Worm (Caenorhabditis elegans) whole organism, late embryonic: ENCODE results near the gene Y45G5AM.3.

Experiments used
- F13H6.1 ChIP-seq: sonication (generic microtip); optimal IDR thresholded peaks from 2 replicates; lab custom pipeline; 2016; ENCODE audit warnings: missing genetic modification characterization, missing compliant biosample characterization
- K02D7.2 ChIP-seq: sonication (generic microtip); optimal IDR thresholded peaks from 2 replicates; lab custom pipeline; 2017; ENCODE audit warnings: mild to moderate bottlenecking, missing genetic modification characterization, missing compliant biosample characterization
- T23F11.4 ChIP-seq: fragments of 200-800 bp; sonication (Bioruptor generic); optimal IDR thresholded peaks from 2 replicates; lab custom pipeline; 2018; ENCODE audit warnings: mild to moderate bottlenecking, missing genetic modification characterization, missing compliant biosample characterization
- Y22D7AL.16 ChIP-seq: sonication (generic microtip); optimal IDR thresholded peaks from 2 replicates; lab custom pipeline; 2016; ENCODE audit warnings: missing genetic modification characterization, missing compliant biosample characterization
- ahr-1 ChIP-seq: sonication (generic microtip); optimal IDR thresholded peaks from 2 replicates; lab custom pipeline; 2016; ENCODE audit warnings: missing genetic modification characterization, missing compliant biosample characterization
- ceh-22 ChIP-seq: sonication (generic microtip); optimal IDR thresholded peaks from 2 replicates; lab custom pipeline; 2017; ENCODE audit warnings: missing biosample characterization, missing genetic modification characterization
- ceh-30 ChIP-seq: fragments of 150-350 bp; optimal IDR thresholded peaks from 2 replicates; lab custom pipeline; 2014; ENCODE audit warnings: missing biosample characterization, missing genetic modification characterization
- ceh-31 ChIP-seq: sonication (generic microtip); optimal IDR thresholded peaks from 2 replicates; lab custom pipeline; 2016; ENCODE audit warnings: missing genetic modification characterization, missing compliant biosample characterization
- ceh-34 ChIP-seq: sonication (generic microtip); optimal IDR thresholded peaks from 2 replicates; lab custom pipeline; 2016; ENCODE audit warnings: mild to moderate bottlenecking, missing genetic modification characterization, missing compliant biosample characterization
- ceh-45 ChIP-seq: fragments of 200-800 bp; sonication (Bioruptor generic); IDR thresholded peaks from 2 replicates; pipeline ENCODE4 v1.3.6; 2022; ENCODE audit warnings: missing genetic modification reagents, missing genetic modification characterization, missing compliant biosample characterization
- ceh-6 ChIP-seq: fragments of 200-800 bp; sonication (Bioruptor generic); optimal IDR thresholded peaks from 2 replicates; lab custom pipeline; 2018; ENCODE audit warnings: mild to moderate bottlenecking, missing genetic modification characterization, missing compliant biosample characterization
- che-1 ChIP-seq: sonication (generic microtip); optimal IDR thresholded peaks from 2 replicates; lab custom pipeline; 2016; ENCODE audit warnings: mild to moderate bottlenecking, missing genetic modification characterization, missing compliant biosample characterization
- dmd-4 ChIP-seq: sonication (generic microtip); optimal IDR thresholded peaks from 2 replicates; lab custom pipeline; 2016; ENCODE audit warnings: borderline replicate concordance, missing genetic modification characterization, missing compliant biosample characterization
- eyg-1 ChIP-seq: sonication (generic microtip); optimal IDR thresholded peaks from 2 replicates; lab custom pipeline; 2016; ENCODE audit warnings: missing genotype, missing genetic modification characterization, missing compliant biosample characterization
- fax-1 ChIP-seq: sonication (generic microtip); optimal IDR thresholded peaks from 2 replicates; lab custom pipeline; 2016; ENCODE audit warnings: missing genotype, missing genetic modification characterization, missing compliant biosample characterization
- hlh-15 ChIP-seq: sonication (generic microtip); optimal IDR thresholded peaks from 2 replicates; lab custom pipeline; 2016; ENCODE audit warnings: missing genetic modification characterization, missing compliant biosample characterization
- hlh-8 ChIP-seq: sonication (generic microtip); optimal IDR thresholded peaks from 2 replicates; lab custom pipeline; 2016; ENCODE audit warnings: missing genotype, missing genetic modification characterization, missing compliant biosample characterization
- lim-6 ChIP-seq: sonication (generic microtip); optimal IDR thresholded peaks from 2 replicates; lab custom pipeline; 2016; ENCODE audit warnings: missing genetic modification characterization, missing compliant biosample characterization
- lin-11 ChIP-seq: fragments of 200-800 bp; sonication (Bioruptor generic); optimal IDR thresholded peaks from 2 replicates; lab custom pipeline; 2018; ENCODE audit warnings: mild to moderate bottlenecking, missing genetic modification characterization, missing compliant biosample characterization
- nfya-1 ChIP-seq: sonication (generic microtip); optimal IDR thresholded peaks from 2 replicates; lab custom pipeline; 2017; ENCODE audit warnings: missing genetic modification characterization, mild to moderate bottlenecking, missing compliant biosample characterization, antibody characterized with exemption, moderate library complexity
- nhr-11 ChIP-seq: fragments of 150-350 bp; optimal IDR thresholded peaks from 2 replicates; lab custom pipeline; 2014; ENCODE audit warnings: missing biosample characterization, missing genetic modification characterization
- npax-4 ChIP-seq: sonication (generic microtip); optimal IDR thresholded peaks from 2 replicates; lab custom pipeline; 2016; ENCODE audit warnings: missing genetic modification characterization, missing compliant biosample characterization
- odd-2 ChIP-seq: sonication (generic microtip); optimal IDR thresholded peaks from 2 replicates; lab custom pipeline; 2017; ENCODE audit warnings: antibody characterized with exemption, mild to moderate bottlenecking, missing genetic modification characterization, missing compliant biosample characterization
- pax-1 ChIP-seq: fragments of 150-350 bp; optimal IDR thresholded peaks from 2 replicates; lab custom pipeline; 2014; ENCODE audit warnings: missing biosample characterization, missing genetic modification characterization
- rnt-1 ChIP-seq: sonication (generic microtip); optimal IDR thresholded peaks from 2 replicates; lab custom pipeline; 2016; ENCODE audit warnings: missing genetic modification characterization, missing compliant biosample characterization
- sdc-2 ChIP-seq: sonication (generic microtip); optimal IDR thresholded peaks from 2 replicates; lab custom pipeline; 2016; ENCODE audit warnings: missing genotype, missing genetic modification characterization, missing compliant biosample characterization
- sox-4 ChIP-seq: sonication (generic microtip); optimal IDR thresholded peaks from 2 replicates; lab custom pipeline; 2017; ENCODE audit warnings: mild to moderate bottlenecking, missing genetic modification characterization, inconsistent platforms, missing compliant biosample characterization
- tbx-2 ChIP-seq: sonication (generic microtip); optimal IDR thresholded peaks from 2 replicates; lab custom pipeline; 2016; ENCODE audit warnings: missing genetic modification characterization, missing compliant biosample characterization
- tbx-7 ChIP-seq: sonication (generic microtip); optimal IDR thresholded peaks from 2 replicates; lab custom pipeline; 2016; ENCODE audit warnings: missing genotype, missing genetic modification characterization, missing compliant biosample characterization
- ttx-3 ChIP-seq: sonication (generic microtip); optimal IDR thresholded peaks from 2 replicates; lab custom pipeline; 2016; ENCODE audit warnings: missing genetic modification reagents, missing genetic modification characterization, missing compliant biosample characterization
- unc-3 ChIP-seq, 2 experiments: fragments of 200-800 bp in 1 of 2; sonication (Bioruptor generic) in 1 of 2; sonication (generic microtip) in 1 of 2; conservative IDR thresholded peaks in 1 of 2; optimal IDR thresholded peaks in 1 of 2; 2 replicates each; pipeline versions ENCODE4 v1.3.6 to Lab custom; 2016 to 2022; ENCODE audit warnings: missing compliant biosample characterization in 2 of 2, missing genetic modification characterization in 2 of 2, missing genetic modification reagents in 1 of 2
- unc-42 ChIP-seq: sonication (generic microtip); optimal IDR thresholded peaks from 2 replicates; lab custom pipeline; 2016; ENCODE audit warnings: missing genotype, missing genetic modification characterization, missing compliant biosample characterization
- zip-5 ChIP-seq: sonication (generic microtip); optimal IDR thresholded peaks from 2 replicates; lab custom pipeline; 2016; ENCODE audit warnings: missing genetic modification characterization, missing compliant biosample characterization
- ztf-16 ChIP-seq: sonication (generic microtip); optimal IDR thresholded peaks from 2 replicates; lab custom pipeline; 2017; ENCODE audit warnings: missing genetic modification characterization, missing compliant biosample characterization

Gene Y45G5AM.3

DNA sequence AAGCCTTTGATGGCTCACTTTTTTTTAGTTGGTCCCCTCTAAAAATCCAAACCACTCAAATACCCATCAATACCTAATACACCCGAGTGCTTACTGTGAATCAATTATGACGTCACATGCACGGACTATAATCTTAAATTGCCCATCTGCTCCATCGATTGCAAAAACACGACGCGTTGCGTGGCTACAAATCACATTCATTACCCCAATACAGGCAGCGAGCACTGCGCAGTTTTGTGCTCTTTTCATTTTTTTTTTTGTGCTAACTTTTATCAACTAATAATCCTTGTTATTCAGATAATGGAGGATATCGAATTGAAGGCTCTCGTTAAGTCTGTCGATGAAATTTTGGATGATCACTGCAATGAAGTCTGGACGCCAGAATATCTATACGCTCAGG lies 4.3 kb upstream of the Y45G5AM.3 start, which contains the start of gene Y45G5AM.5:
Gene Y45G5AM.5, plus strand, starts transcription at position 301 of the 400 bp plus-strand sequence.
- TF ChIP-seq K02D7.2 (tag; lab: Kevin White, UChicago) = no peak
- no peak for TF ChIP-seq ceh-34 (tag; lab: Kevin White, UChicago)
- no peak for TF ChIP-seq ttx-3 (tag; lab: Kevin White, UChicago)
- TF ChIP-seq npax-4 (tag; lab: Kevin White, UChicago) = no peak
- no peak for TF ChIP-seq nfya-1
- no peak for TF ChIP-seq hlh-8 (tag; lab: Kevin White, UChicago)
- TF ChIP-seq unc-42 (tag; lab: Kevin White, UChicago) = no peak
- TF ChIP-seq pax-1 (tag; lab: Kevin White, UChicago) = no peak
- TF ChIP-seq ceh-30 = no peak
- TF ChIP-seq sox-4 (tag; lab: Kevin White, UChicago) = no peak
- TF ChIP-seq sdc-2 = no peak
- TF ChIP-seq tbx-7 (tag; lab: Kevin White, UChicago) = no peak
- no peak for TF ChIP-seq zip-5

DNA sequence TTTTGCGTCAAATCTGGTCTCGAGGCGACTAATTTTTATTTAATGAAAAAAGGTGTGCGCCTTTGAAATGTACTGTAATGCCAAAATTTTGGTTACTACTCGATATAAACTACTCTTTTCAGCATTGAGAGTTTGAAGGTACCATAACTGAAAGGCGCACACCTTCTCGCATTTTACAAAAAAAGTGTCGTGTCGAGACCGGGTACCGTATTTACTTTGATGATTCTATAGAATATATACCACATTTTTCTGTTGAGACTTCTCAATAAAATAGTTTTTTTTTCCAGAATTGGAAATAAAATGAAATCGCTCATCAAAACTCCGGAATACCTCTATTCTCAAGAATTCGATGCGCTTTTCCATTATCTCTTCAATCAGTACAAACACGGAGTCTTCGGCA lies 1.4 kb upstream of the Y45G5AM.3 start, which contains the start of gene Y45G5AM.4:
Gene Y45G5AM.4, plus strand, starts transcription at position 301 of the 400 bp plus-strand sequence.
- no peak for TF ChIP-seq fax-1 (tag; lab: Kevin White, UChicago)
- TF ChIP-seq npax-4 (tag; lab: Kevin White, UChicago) = no peak
- no peak for TF ChIP-seq ztf-16 (tag; lab: Kevin White, UChicago)
- TF ChIP-seq Y22D7AL.16 = no peak
- no peak for TF ChIP-seq ceh-6 (GFP tag; lab: Kevin White, UChicago)
- TF ChIP-seq hlh-8 (tag; lab: Kevin White, UChicago) = no peak
- no peak for TF ChIP-seq ahr-1 (tag; lab: Kevin White, UChicago)

DNA sequence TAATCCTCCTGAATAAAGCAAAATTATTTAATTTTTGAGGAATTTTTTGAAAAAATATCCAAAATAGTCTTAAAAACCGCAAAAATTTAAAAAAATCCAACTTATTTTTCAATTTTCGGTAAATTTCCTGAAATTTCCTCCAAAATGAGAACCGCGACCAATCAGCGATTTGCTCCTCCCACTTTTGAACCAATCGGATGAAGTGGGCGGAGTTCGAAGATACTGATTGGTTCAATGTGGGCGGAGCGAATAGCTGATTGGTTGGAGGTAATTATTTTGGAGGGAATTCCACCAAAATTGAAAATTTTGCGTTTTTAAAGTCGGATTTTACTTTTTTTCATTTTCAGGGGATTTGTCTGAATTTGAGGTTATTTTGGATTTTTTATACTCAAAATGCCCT lies 3.7 kb downstream of the Y45G5AM.3 start:
- TF ChIP-seq nfya-1 (peak; percentile 97), ceh-22 (tag; lab: Kevin White, UChicago) (no peak)

DNA sequence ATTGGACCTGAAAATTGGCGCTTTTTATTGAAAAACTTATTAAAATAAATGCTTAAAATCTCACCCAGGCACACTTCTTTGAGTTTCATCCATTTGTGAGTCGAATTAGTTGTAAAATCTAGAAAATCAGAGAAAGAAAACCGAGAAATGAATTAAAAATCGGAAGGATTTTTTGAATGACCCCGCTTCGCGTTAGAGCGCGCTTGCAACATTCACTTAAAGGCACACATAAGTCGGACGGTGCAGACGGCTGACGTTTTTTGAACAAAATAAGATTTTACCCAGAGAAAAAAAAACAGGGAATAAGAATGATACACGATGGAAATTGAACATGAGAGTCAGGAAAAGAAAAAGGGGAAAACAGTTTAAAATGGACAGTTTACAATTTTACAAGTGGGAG lies 5.3 kb downstream of the Y45G5AM.3 start:
- TF ChIP-seq tbx-2 (tag; lab: Kevin White, UChicago) = no peak
- no peak for TF ChIP-seq ceh-31 (tag; lab: Kevin White, UChicago)
- TF ChIP-seq odd-2 (tag; lab: Kevin White, UChicago) = no peak
- TF ChIP-seq T23F11.4 = no peak
- TF ChIP-seq F13H6.1 (tag; lab: Kevin White, UChicago) = no peak
- TF ChIP-seq che-1 = no peak
- peak; percentile 2 for TF ChIP-seq nfya-1
- no peak for TF ChIP-seq ztf-16 (tag; lab: Kevin White, UChicago)

DNA sequence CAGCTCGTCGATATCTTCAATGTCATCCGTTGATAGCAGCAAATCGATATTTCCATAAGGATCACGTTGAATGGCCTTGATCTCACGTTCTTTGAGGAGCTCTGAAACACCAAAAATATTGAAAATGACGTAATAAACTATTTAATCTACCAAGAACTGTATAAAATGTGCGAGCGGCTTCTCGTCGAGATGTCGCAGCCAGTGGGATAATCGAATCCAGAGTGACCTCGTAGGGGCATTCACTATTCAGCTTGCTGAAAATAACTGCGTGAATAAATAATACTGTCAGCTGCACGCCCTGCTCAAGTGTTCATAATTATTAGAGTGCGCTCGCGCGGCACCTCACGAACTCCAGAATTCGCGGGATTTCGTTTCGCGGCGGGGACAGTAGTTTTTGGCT lies 5.8 kb downstream of the Y45G5AM.3 start, which contains the start of gene Y45G5AM.7:
Gene Y45G5AM.7, minus strand, starts transcription at position 101 of the 400 bp plus-strand sequence.
- no peak for TF ChIP-seq ceh-30
- TF ChIP-seq nhr-11 (tag; lab: Kevin White, UChicago) = no peak
- TF ChIP-seq lim-6 (tag; lab: Kevin White, UChicago) = no peak
- TF ChIP-seq lin-11 (tag; lab: Kevin White, UChicago) = no peak
- no peak for TF ChIP-seq hlh-15 (tag; lab: Kevin White, UChicago)
- no peak for TF ChIP-seq F13H6.1 (tag; lab: Kevin White, UChicago)
- TF ChIP-seq ceh-45 = no peak
- no peak for TF ChIP-seq dmd-4 (tag; lab: Kevin White, UChicago)
- TF ChIP-seq hlh-8 (tag; lab: Kevin White, UChicago) = no peak
- TF ChIP-seq eyg-1 (tag; lab: Kevin White, UChicago) = no peak

DNA sequence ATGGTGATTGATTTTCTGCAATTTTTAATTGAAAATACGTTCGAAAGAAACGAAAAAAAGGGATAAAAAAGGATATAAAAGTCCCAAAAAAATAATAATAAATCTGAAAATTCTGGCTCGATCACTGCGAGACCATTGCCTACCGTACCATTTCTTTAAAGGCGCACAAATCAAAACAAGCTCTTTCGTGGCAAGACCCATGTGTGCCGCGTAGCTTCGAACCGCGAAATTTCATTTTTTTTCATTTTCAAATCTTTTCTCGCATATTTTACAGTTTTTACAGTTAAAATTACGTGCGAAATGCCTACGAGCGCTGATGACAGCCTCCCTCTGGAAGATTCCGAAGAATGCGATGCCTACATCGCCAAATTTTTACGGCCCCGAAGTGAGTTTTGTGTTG lies 11.3 kb downstream of the Y45G5AM.3 start, which contains the start of the genes coh-4 and pid-5:
Gene coh-4, minus strand, starts transcription at position 17 of the 400 bp plus-strand sequence.
Gene pid-5, plus strand, starts transcription at position 259 of the 400 bp plus-strand sequence.
- TF ChIP-seq lin-11 (tag; lab: Kevin White, UChicago) (no peak), Y22D7AL.16 (no peak), K02D7.2 (tag; lab: Kevin White, UChicago) (no peak), rnt-1 (no peak), unc-3 (GFP tag; conservative IDR thresholded peaks at IDR 0.05; lab: Robert Waterston, UW) (no peak), unc-3 (tag; optimal IDR thresholded peaks at IDR 0.05; lab: Kevin White, UChicago) (no peak)
